Fruit fly (Drosophila melanogaster): ENCODE measurements around the gene Dnai2.

Dnai2 gene

DNA sequence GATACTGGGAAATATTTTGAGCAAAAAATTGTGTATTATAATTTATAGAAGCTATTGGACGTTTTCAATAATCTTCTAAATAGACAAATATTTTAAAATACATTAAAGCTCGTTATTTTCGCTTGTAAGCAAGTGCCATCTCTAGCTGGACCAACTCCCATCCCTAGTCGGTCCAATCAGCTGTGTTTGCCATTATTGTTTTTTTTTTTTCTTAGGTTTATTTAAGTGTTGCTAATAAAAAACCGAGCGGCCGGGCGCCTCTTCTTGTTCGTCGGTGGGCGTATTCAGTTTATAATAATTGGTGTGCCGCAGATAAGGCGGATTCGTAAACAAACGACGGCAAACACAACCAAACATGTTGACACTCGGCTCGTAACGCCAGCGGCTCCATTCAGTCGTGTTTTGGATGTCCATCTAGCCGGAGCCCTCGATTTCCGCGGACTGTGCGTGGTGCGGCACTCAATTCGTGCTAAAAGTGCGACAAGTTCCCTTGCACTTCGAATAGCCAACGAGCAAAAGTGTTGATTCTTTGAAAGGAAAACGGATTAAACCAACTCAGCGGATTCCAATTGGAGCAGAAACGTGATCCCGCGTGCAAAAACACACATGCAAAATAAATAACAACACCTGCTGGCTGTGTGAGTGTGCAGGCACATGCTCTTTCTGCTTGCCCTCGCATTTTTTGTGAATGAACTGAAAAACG, 15.1 kb downstream of the Dnai2 start, which contains the start of gene Sugb (continued):
- TF ChIP-seq CG10631 (GFP tag; optimal IDR thresholded peaks at IDR 0.05): peak; percentile 57
- TF ChIP-seq pdm3 (GFP tag; optimal IDR thresholded peaks at IDR 0.05): no peak
- peak; percentile 68 for TF ChIP-seq net (GFP tag; optimal IDR thresholded peaks at IDR 0.05)
- TF ChIP-seq Hr38 (GFP tag; optimal IDR thresholded peaks at IDR 0.05): no peak
- no peak for TF ChIP-seq Smox (GFP tag; optimal IDR thresholded peaks at IDR 0.05)
- no peak for TF ChIP-seq CG10669 (GFP tag; optimal IDR thresholded peaks at IDR 0.05)
- TF ChIP-seq CG9139 (GFP tag; optimal IDR thresholded peaks at IDR 0.05): peak; percentile 12
- TF ChIP-seq salr (GFP tag; optimal IDR thresholded peaks at IDR 0.05): peak in 1 of 2 experiments; percentile 59
- peak; percentile 76 for TF ChIP-seq vri (GFP tag; optimal IDR thresholded peaks at IDR 0.05)
- TF ChIP-seq CG8632 (GFP tag; optimal IDR thresholded peaks at IDR 0.05): peak; percentile 53
- peak; percentile 84 for TF ChIP-seq esn (GFP tag; optimal IDR thresholded peaks at IDR 0.05)
- peak; percentile 25; the same call in 1 of the 2 replicates for TF ChIP-seq Gug (GFP tag; IDR thresholded peaks at IDR 0.05)
- no peak for TF ChIP-seq Hr39 (GFP tag; optimal IDR thresholded peaks at IDR 0.05)
- peak; percentile 46 for TF ChIP-seq Lpt (GFP tag; optimal IDR thresholded peaks at IDR 0.05)
- TF ChIP-seq CG6163 (GFP tag; IDR thresholded peaks at IDR 0.05): peak; percentile 82
- TF ChIP-seq CG32006 (GFP tag; optimal IDR thresholded peaks at IDR 0.05): no peak
- TF ChIP-seq Sox15 (GFP tag; optimal IDR thresholded peaks at IDR 0.05): no peak
- TF ChIP-seq fd85E (GFP tag; optimal IDR thresholded peaks at IDR 0.05): no peak
- no peak for TF ChIP-seq CG8319 (GFP tag; optimal IDR thresholded peaks at IDR 0.05)
- peak; percentile 70 for TF ChIP-seq Met (GFP tag; optimal IDR thresholded peaks at IDR 0.05)
- peak; percentile 11 for TF ChIP-seq topi (GFP tag; optimal IDR thresholded peaks at IDR 0.05)

DNA sequence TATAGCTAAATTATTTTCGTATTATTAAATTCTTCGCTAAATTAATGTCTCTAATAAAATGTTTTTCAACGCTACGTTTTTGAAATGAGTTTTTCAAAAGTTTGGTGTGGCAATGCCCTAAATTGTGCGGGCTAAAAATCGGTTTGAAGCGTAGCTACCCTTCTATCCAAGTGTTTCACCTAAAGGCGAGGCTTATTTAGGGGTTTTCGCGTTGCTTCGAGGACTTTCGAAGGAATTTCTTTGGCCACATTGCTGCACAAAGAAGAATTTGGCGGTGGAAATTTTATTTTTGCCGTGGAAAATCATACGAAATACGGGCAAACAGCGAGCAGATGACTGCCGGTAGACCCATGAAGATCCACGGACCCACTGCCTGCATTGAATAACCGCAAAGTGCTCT, 17.3 kb downstream of the Dnai2 start, which contains the start of gene TfIIEalpha:
Gene TfIIEalpha, plus strand, starts transcription at position 245 of the 400 bp plus-strand sequence.
- TF ChIP-seq svp (GFP tag) (peak; percentile 55), Sox14 (GFP tag; optimal IDR thresholded peaks at IDR 0.05) (peak; percentile 87), CG3032 (tag; optimal IDR thresholded peaks at IDR 0.05) (peak; percentile 25), eg (GFP tag; IDR thresholded peaks at IDR 0.05) (no peak), CG8632 (GFP tag; optimal IDR thresholded peaks at IDR 0.05) (no peak), Smox (GFP tag; optimal IDR thresholded peaks at IDR 0.05) (no peak), esn (GFP tag; optimal IDR thresholded peaks at IDR 0.05) (no peak), ss (GFP tag; optimal IDR thresholded peaks at IDR 0.05) (no peak), CG6808 (GFP tag; optimal IDR thresholded peaks at IDR 0.05) (no peak), topi (GFP tag; optimal IDR thresholded peaks at IDR 0.05) (peak; percentile 20)

- TF ChIP-seq OdsH (GFP tag; optimal IDR thresholded peaks at IDR 0.05) (peak; percentile 18), salr (GFP tag; optimal IDR thresholded peaks at IDR 0.05) (no peak), CG8119 (GFP tag; IDR thresholded peaks at IDR 0.05) (peak; percentile 38; the same call in 1 of the 3 replicates), Sox102F (GFP tag; optimal IDR thresholded peaks at IDR 0.05) (no peak), CG4318 (GFP tag; optimal IDR thresholded peaks at IDR 0.05) (no peak), CG9139 (GFP tag; optimal IDR thresholded peaks at IDR 0.05) (no peak), pdm3 (GFP tag; optimal IDR thresholded peaks at IDR 0.05) (peak; percentile 32), Eip75B (GFP tag; optimal IDR thresholded peaks at IDR 0.05) (peak; percentile 18), Sox14 (GFP tag; optimal IDR thresholded peaks at IDR 0.05) (no peak), Blimp-1 (GFP tag; optimal IDR thresholded peaks at IDR 0.05) (no peak), CG1621 (tag; optimal IDR thresholded peaks at IDR 0.05) (no peak), lz (GFP tag; optimal IDR thresholded peaks at IDR 0.05) (no peak), Hr4 (GFP tag; optimal IDR thresholded peaks at IDR 0.05) (peak; percentile 44), dac (GFP tag; optimal IDR thresholded peaks at IDR 0.05) (no peak), Ets21C (GFP tag; optimal IDR thresholded peaks at IDR 0.05) (no peak), Met (GFP tag; optimal IDR thresholded peaks at IDR 0.05) (no peak), cyc (GFP tag; optimal IDR thresholded peaks at IDR 0.05) (no peak), Gug (GFP tag; IDR thresholded peaks at IDR 0.05) (no peak), CG7368 (GFP tag; optimal IDR thresholded peaks at IDR 0.05) (no peak), acj6 (GFP tag; optimal IDR thresholded peaks at IDR 0.05) (peak; percentile 10), Hr38 (GFP tag; optimal IDR thresholded peaks at IDR 0.05) (no peak), Smox (GFP tag; optimal IDR thresholded peaks at IDR 0.05) (no peak), Ets96B (tag; optimal IDR thresholded peaks at IDR 0.05) (no peak), Eip93F (GFP tag; optimal IDR thresholded peaks at IDR 0.05) (no peak), fd85E (GFP tag; optimal IDR thresholded peaks at IDR 0.05) (no peak), svp (GFP tag) (peak; percentile 36), CG8632 (GFP tag; optimal IDR thresholded peaks at IDR 0.05) (no peak), net (GFP tag; optimal IDR thresholded peaks at IDR 0.05) (peak; percentile 28), CG8319 (GFP tag; optimal IDR thresholded peaks at IDR 0.05) (no peak), vri (GFP tag; optimal IDR thresholded peaks at IDR 0.05) (no peak), CG10669 (GFP tag; optimal IDR thresholded peaks at IDR 0.05) (no peak), spab (GFP tag; optimal IDR thresholded peaks at IDR 0.05) (no peak), Sox15 (GFP tag; optimal IDR thresholded peaks at IDR 0.05) (no peak)
These were observed 18.8 kb downstream of the Dnai2 start, which contains the start of gene CG32085 for dm6 chr3L:11680298-11680697. TSS of gene CG32085 (minus strand) at chr3L:11680344.
